Fruit fly (Drosophila melanogaster) whole organism, wandering third instar larva: ENCODE data around the gene SMC1.

Source experiments
- CG32264 ChIP-seq: fragments of 200-800 bp; sonication (Bioruptor generic); optimal IDR thresholded peaks from 2 replicates; lab custom pipeline; 2016; ENCODE audit warnings: missing biosample characterization, missing genetic modification characterization
- CrebA ChIP-seq: fragments of 200-800 bp; sonication (Bioruptor generic); optimal IDR thresholded peaks from 2 replicates; lab custom pipeline; 2016; ENCODE audit warnings: missing biosample characterization, mild to moderate bottlenecking, missing genetic modification characterization, borderline replicate concordance
- Dif ChIP-seq: fragments of 200-275, 200-300 bp; sonication (Bioruptor generic); optimal IDR thresholded peaks from 2 replicates; lab custom pipeline; 2018; ENCODE audit warnings: missing biosample characterization, missing genetic modification characterization; ENCODE audit not compliant: partially characterized antibody
- HLH106 ChIP-seq: fragments of 200-800 bp; optimal IDR thresholded peaks from 3 replicates; lab custom pipeline; 2019; ENCODE audit warnings: missing biosample characterization, mild to moderate bottlenecking, missing genetic modification characterization, moderate library complexity
- Hnf4 ChIP-seq: fragments of 200-800 bp; sonication (Bioruptor generic); optimal IDR thresholded peaks from 2 replicates; lab custom pipeline; 2016; ENCODE audit warnings: missing biosample characterization, mild to moderate bottlenecking, missing genetic modification characterization
- Hr78 ChIP-seq: fragments of >200 bp; optimal IDR thresholded peaks from 2 replicates; lab custom pipeline; 2017; ENCODE audit warnings: missing biosample characterization, missing genetic modification characterization
- Hr83 ChIP-seq: fragments of 200-300 bp; sonication (Bioruptor generic); optimal IDR thresholded peaks from 2 replicates; lab custom pipeline; 2016; ENCODE audit warnings: missing biosample characterization, mild to moderate bottlenecking, missing genetic modification characterization, moderate library complexity; ENCODE audit not compliant: poor library complexity, severe bottlenecking
- Jra ChIP-seq: sonication (Bioruptor generic); optimal IDR thresholded peaks from 2 replicates; lab custom pipeline; 2016; ENCODE audit warnings: missing biosample characterization, missing genetic modification characterization
- Mio ChIP-seq: sonication (Bioruptor generic); optimal IDR thresholded peaks from 2 replicates; lab custom pipeline; 2016; ENCODE audit warnings: missing biosample characterization, missing genetic modification characterization
- Myc ChIP-seq: fragments of >200 bp; optimal IDR thresholded peaks from 2 replicates; lab custom pipeline; 2017
- OdsH ChIP-seq: fragments of 200-800 bp; sonication (Bioruptor generic); optimal IDR thresholded peaks from 2 replicates; lab custom pipeline; 2016; ENCODE audit warnings: missing biosample characterization, mild to moderate bottlenecking, missing genetic modification characterization
- Rel ChIP-seq, 2 experiments: fragments of 200-800 bp; sonication (Bioruptor generic) in 1 of 2; optimal IDR thresholded peaks; 2 replicates in 1 of 2; 3 replicates in 1 of 2; lab custom pipeline; 2016 to 2019; ENCODE audit warnings: mild to moderate bottlenecking in 2 of 2, missing biosample characterization in 2 of 2, missing genetic modification characterization in 2 of 2, moderate library complexity in 1 of 2
- Sp1 ChIP-seq: fragments of 200-800 bp; sonication (Bioruptor generic); optimal IDR thresholded peaks from 3 replicates; lab custom pipeline; 2019; ENCODE audit warnings: missing biosample characterization, mild to moderate bottlenecking, missing genetic modification characterization, moderate library complexity
- br ChIP-seq: fragments of 200-800 bp; sonication (Bioruptor generic); optimal IDR thresholded peaks from 2 replicates; lab custom pipeline; 2016; ENCODE audit warnings: missing biosample characterization, missing genetic modification characterization
- brk ChIP-seq: fragments of 200-800 bp; sonication (Bioruptor generic); optimal IDR thresholded peaks from 2 replicates; lab custom pipeline; 2016; ENCODE audit warnings: missing biosample characterization, mild to moderate bottlenecking, missing genetic modification characterization
- dl ChIP-seq, 2 experiments: fragments of 175-275, 200-275 bp in 1 of 2; fragments of 200-275 bp in 1 of 2; sonication (Bioruptor generic); optimal IDR thresholded peaks; lab custom pipeline; 2018; ENCODE audit warnings: mild to moderate bottlenecking in 2 of 2, missing biosample characterization in 2 of 2, missing genetic modification characterization in 2 of 2, moderate library complexity in 2 of 2; ENCODE audit not compliant: partially characterized antibody in 2 of 2, insufficient read depth in 1 of 2
- dmrt93B ChIP-seq: fragments of 200-800 bp; sonication (Bioruptor generic); optimal IDR thresholded peaks from 2 replicates; lab custom pipeline; 2018; ENCODE audit warnings: missing biosample characterization, mild to moderate bottlenecking, missing genetic modification characterization
- dsf ChIP-seq: sonication (Bioruptor generic); optimal IDR thresholded peaks from 2 replicates; lab custom pipeline; 2016; ENCODE audit warnings: missing biosample characterization, missing genetic modification characterization, borderline replicate concordance
- ey ChIP-seq: fragments of 200-800 bp; sonication (Bioruptor generic); optimal IDR thresholded peaks from 2 replicates; lab custom pipeline; 2016; ENCODE audit warnings: missing biosample characterization, missing genetic modification characterization
- foxo ChIP-seq, 2 experiments: fragments of 200-800 bp; sonication (Bioruptor generic); optimal IDR thresholded peaks; 2 replicates in 1 of 2; 3 replicates in 1 of 2; lab custom pipeline; 2016 to 2017; ENCODE audit warnings: missing biosample characterization in 2 of 2, missing genetic modification characterization in 2 of 2
- fru ChIP-seq: fragments of 200-800 bp; sonication (Bioruptor generic); optimal IDR thresholded peaks from 3 replicates; lab custom pipeline; 2016; ENCODE audit warnings: missing biosample characterization, mild to moderate bottlenecking, missing genetic modification characterization
- h ChIP-seq: fragments of 200-800 bp; sonication (Bioruptor generic); optimal IDR thresholded peaks from 3 replicates; lab custom pipeline; 2016; ENCODE audit warnings: missing biosample characterization, mild to moderate bottlenecking, missing genetic modification characterization
- jim ChIP-seq: fragments of 175-275, 200-325 bp; sonication (Bioruptor generic); optimal IDR thresholded peaks from 2 replicates; lab custom pipeline; 2016; ENCODE audit warnings: missing biosample characterization, mild to moderate bottlenecking, missing genetic modification characterization
- lola ChIP-seq: fragments of >200 bp; optimal IDR thresholded peaks from 2 replicates; lab custom pipeline; 2017; ENCODE audit warnings: missing biosample characterization, missing genetic modification characterization
- pan ChIP-seq: fragments of >200 bp; optimal IDR thresholded peaks from 2 replicates; lab custom pipeline; 2017
- psq ChIP-seq: fragments of 200-800 bp; sonication (Bioruptor generic); optimal IDR thresholded peaks from 3 replicates; lab custom pipeline; 2017; ENCODE audit warnings: missing biosample characterization, mild to moderate bottlenecking, missing genetic modification characterization, moderate library complexity
- rgr ChIP-seq: fragments of 200-800 bp; sonication (Bioruptor generic); optimal IDR thresholded peaks from 3 replicates; lab custom pipeline; 2016; ENCODE audit warnings: missing biosample characterization, mild to moderate bottlenecking, missing genetic modification characterization
- sage ChIP-seq: fragments of 200-800 bp; sonication (Bioruptor generic); optimal IDR thresholded peaks from 2 replicates; lab custom pipeline; 2016; ENCODE audit warnings: missing biosample characterization, mild to moderate bottlenecking, missing genetic modification characterization
- sv ChIP-seq: fragments of 200-800 bp; sonication (Bioruptor generic); optimal IDR thresholded peaks from 3 replicates; lab custom pipeline; 2016; ENCODE audit warnings: missing biosample characterization, missing genetic modification characterization
- tai ChIP-seq: sonication (Bioruptor generic); optimal IDR thresholded peaks from 2 replicates; lab custom pipeline; 2016; ENCODE audit warnings: missing biosample characterization, missing genetic modification characterization
- usp ChIP-seq: fragments of >200 bp; optimal IDR thresholded peaks from 2 replicates; lab custom pipeline; 2017; ENCODE audit warnings: missing biosample characterization, missing genetic modification characterization
- woc ChIP-seq: sonication (Bioruptor generic); optimal IDR thresholded peaks from 2 replicates; lab custom pipeline; 2016; ENCODE audit warnings: missing biosample characterization, mild to moderate bottlenecking, missing genetic modification characterization

The SMC1 gene

DNA sequence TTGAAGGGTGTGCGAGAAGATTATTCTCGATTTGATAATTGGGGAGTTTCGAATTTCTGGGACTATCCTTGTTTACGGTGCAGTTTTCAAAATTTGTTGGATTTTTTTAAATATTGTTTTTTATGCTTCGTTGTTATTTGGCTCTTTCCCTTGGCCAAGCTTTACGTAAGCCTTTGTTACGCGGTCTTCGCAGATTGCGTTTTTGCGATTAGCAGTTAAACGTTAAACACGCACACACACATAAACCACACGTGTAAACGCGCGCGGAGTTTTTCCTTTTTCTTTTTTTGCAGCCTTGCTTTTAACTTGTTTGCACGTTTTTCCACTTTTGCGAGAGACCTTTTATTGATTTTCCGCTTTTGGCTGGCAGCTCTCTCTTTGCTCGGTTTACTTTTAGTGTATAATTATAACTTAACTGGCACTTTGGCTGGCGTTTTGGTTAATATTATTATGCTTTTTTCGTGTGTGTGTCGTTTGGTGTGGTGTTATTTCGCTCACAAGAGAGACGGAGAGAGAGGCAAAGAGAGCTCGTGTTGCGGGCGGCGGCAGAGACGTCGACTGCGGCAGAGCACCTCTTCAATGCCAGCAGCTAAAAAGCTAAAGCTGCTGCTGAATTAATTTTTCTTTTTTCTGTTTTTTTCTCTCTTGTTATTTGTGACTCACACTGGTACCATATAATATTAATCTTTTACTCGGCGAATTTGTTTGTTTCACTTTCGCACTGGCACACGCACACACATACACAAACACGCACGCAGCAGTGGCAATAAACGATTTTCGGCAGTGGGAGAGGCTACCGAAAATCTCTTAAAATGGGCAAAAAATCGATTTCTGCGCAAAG is 46.6 kb downstream of the SMC1 start:
- TF ChIP-seq tai = no peak
- TF ChIP-seq Dif = peak; percentile 56
- no peak for TF ChIP-seq jim (GFP tag; lab: Kevin White, UChicago)
- peak; percentile 19 for TF ChIP-seq lola (GFP tag; lab: Kevin White, UChicago)
- no peak for TF ChIP-seq Myc (lab: Kevin White, UChicago)
- no peak for TF ChIP-seq pan (lab: Kevin White, UChicago)
- peak; percentile 60 for TF ChIP-seq Rel (GFP tag; optimal IDR thresholded peaks at IDR 0.05; lab: Kevin White, UChicago)
- no peak for TF ChIP-seq Rel (tag; optimal IDR thresholded peaks at IDR 0.05; lab: Kevin White, UChicago)
- no peak for TF ChIP-seq CrebA (GFP tag; lab: Kevin White, UChicago)
- TF ChIP-seq dl (GFP tag; optimal IDR thresholded peaks at IDR 0.05; lab: Kevin White, UChicago; ENCODE audit: insufficient read depth in 1 of 2, partially characterized antibody in 2 of 2) = peak in 1 of 2 experiments; percentile 60
- TF ChIP-seq Jra (GFP tag; lab: Kevin White, UChicago) = peak; percentile 15
- no peak for TF ChIP-seq Mio (GFP tag; lab: Kevin White, UChicago)

DNA sequence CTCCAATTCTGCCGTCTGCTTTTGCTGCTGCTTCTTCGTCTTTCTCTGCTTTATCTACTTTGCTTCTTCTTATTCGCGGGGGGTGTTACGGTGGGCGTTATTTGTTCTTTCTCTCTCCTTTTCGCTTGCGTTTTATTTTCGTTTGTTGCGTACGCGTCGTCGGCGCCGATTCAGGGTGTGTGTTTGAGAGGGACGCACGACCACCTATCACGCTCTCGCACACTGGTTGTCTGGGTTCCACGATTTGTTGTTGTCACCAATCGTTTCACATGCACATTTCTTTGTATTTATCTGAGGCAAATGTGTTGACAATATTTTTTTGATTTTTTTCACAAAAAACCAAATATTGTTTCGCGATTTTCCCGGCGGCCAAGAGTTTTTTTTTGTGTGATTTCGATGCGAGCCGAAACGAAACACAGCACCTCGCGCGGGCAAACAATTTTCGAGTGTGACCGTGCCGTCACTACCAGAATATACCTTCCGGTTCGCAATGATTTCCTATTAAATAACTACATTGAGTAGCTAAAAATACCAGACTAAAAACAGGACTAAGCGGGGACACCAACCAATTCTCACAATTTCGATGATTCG is 47.3 kb downstream of the SMC1 start, which contains the start of gene Syx1A:
Syx1A (minus strand) TSS at position 452 of the 591 bp plus-strand sequence.
- peak; percentile 46 for TF ChIP-seq lola (GFP tag; lab: Kevin White, UChicago)
- no peak for TF ChIP-seq pan (lab: Kevin White, UChicago)
- peak; percentile 6 for TF ChIP-seq woc (GFP tag; lab: Kevin White, UChicago)
- no peak for TF ChIP-seq Hr83
- TF ChIP-seq br (GFP tag; lab: Kevin White, UChicago) = peak; percentile 35
- no peak for TF ChIP-seq ey (GFP tag; lab: Kevin White, UChicago)
- TF ChIP-seq foxo (GFP tag; optimal IDR thresholded peaks at IDR 0.05; lab: Kevin White, UChicago) = peak in 1 of 2 experiments; percentile 13
- no peak for TF ChIP-seq dmrt93B
- TF ChIP-seq fru (GFP tag; lab: Kevin White, UChicago) = peak; percentile 24
- TF ChIP-seq HLH106 (tag; lab: Kevin White, UChicago) = peak; percentile 23
- peak; percentile 7 for TF ChIP-seq Hnf4 (GFP tag; lab: Kevin White, UChicago)
- TF ChIP-seq Sp1 (GFP tag; lab: Kevin White, UChicago) = peak; percentile 17
- no peak for TF ChIP-seq Rel (GFP tag; optimal IDR thresholded peaks at IDR 0.05; lab: Kevin White, UChicago)
- peak; percentile 68 for TF ChIP-seq Rel (tag; optimal IDR thresholded peaks at IDR 0.05; lab: Kevin White, UChicago)
- TF ChIP-seq CrebA (GFP tag; lab: Kevin White, UChicago) = no peak
- no peak for TF ChIP-seq usp (GFP tag; lab: Kevin White, UChicago)
- peak; percentile 100 for TF ChIP-seq psq
- peak; percentile 26 for TF ChIP-seq h
- TF ChIP-seq Hr78 = no peak

DNA sequence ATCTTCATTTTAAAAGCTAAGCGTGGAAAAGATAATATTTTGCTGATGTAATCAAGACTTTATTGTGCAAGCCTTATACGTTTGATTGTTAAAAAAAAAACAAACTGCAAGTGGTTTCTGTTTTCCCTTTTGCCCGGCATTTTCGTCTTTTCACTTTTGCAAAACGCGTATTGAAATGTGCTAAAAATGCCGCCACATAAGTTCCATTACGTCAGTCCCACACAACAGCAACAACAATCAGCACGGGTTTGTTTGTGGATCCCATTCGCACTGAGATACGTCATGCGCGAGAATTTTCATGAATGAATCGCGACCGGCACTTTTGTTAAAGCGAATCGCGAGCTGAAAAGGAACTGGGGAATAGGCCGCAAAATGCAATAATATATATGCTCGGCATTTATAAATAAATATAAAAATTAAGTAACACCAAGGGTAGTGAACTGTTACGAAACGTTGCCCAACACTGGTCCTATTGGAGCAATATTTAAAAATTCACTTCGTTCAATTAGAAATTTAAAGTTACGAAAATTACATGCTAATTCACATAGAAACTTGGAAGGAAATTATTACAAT is 48.1 kb downstream of the SMC1 start:
- TF ChIP-seq ey (GFP tag; lab: Kevin White, UChicago) (peak; percentile 59), Sp1 (GFP tag; lab: Kevin White, UChicago) (peak; percentile 37), Hr78 (no peak), CG32264 (peak; percentile 24), Hnf4 (GFP tag; lab: Kevin White, UChicago) (peak; percentile 72), sage (peak; percentile 49), dmrt93B (no peak), rgr (GFP tag; lab: Kevin White, UChicago) (peak; percentile 75), HLH106 (tag; lab: Kevin White, UChicago) (peak; percentile 44), OdsH (GFP tag; lab: Kevin White, UChicago) (peak; percentile 71), pan (lab: Kevin White, UChicago) (no peak), fru (GFP tag; lab: Kevin White, UChicago) (peak; percentile 73), h (peak; percentile 84), dsf (GFP tag; lab: Kevin White, UChicago) (peak; percentile 9), Rel (GFP tag; optimal IDR thresholded peaks at IDR 0.05; lab: Kevin White, UChicago) (no peak), Rel (tag; optimal IDR thresholded peaks at IDR 0.05; lab: Kevin White, UChicago) (peak; percentile 33), Hr83 (peak; percentile 39), psq (no peak), Jra (GFP tag; lab: Kevin White, UChicago) (peak; percentile 74), jim (GFP tag; lab: Kevin White, UChicago) (no peak), woc (GFP tag; lab: Kevin White, UChicago) (peak; percentile 47), br (GFP tag; lab: Kevin White, UChicago) (peak; percentile 78), Dif (no peak), sv (GFP tag; lab: Kevin White, UChicago) (peak; percentile 43), foxo (GFP tag; optimal IDR thresholded peaks at IDR 0.05; lab: Kevin White, UChicago) (peak; percentile 7 to 77), brk (GFP tag; lab: Kevin White, UChicago) (peak; percentile 86)
- TF ChIP-seq, all 38 proteins: peak for 19
